Worm (Caenorhabditis elegans) whole organism, mixed stage, embryonic: ENCODE data around the gene R151.8.

Source experiments
- bed-3 ChIP-seq: fragments of 200-800 bp; sonication (Bioruptor generic); optimal IDR thresholded peaks from 3 replicates; lab custom pipeline; 2018; ENCODE audit warnings: mild to moderate bottlenecking, missing genetic modification characterization, moderate library complexity, missing compliant biosample characterization
- elt-1 ChIP-seq: sonication (generic microtip); optimal IDR thresholded peaks from 2 replicates; lab custom pipeline; 2017; ENCODE audit warnings: missing genetic modification characterization, mild to moderate bottlenecking, missing compliant biosample characterization, antibody characterized with exemption, moderate library complexity, borderline replicate concordance; ENCODE audit not compliant: insufficient read depth
- nhr-12 ChIP-seq: fragments of 150-350 bp; optimal IDR thresholded peaks from 2 replicates; lab custom pipeline; 2014; ENCODE audit warnings: missing biosample characterization, missing genetic modification characterization
- nhr-237 ChIP-seq: fragments of 150-350 bp; optimal IDR thresholded peaks from 2 replicates; lab custom pipeline; 2014; ENCODE audit warnings: missing biosample characterization, missing genetic modification characterization
- nhr-76 ChIP-seq: sonication (generic microtip); optimal IDR thresholded peaks from 2 replicates; lab custom pipeline; 2017; ENCODE audit warnings: missing biosample characterization, missing genetic modification characterization
- pha-4 ChIP-seq: fragments of 150-350 bp; optimal IDR thresholded peaks from 2 replicates; lab custom pipeline; 2018; ENCODE audit warnings: missing biosample characterization, missing genetic modification reagents, missing genetic modification characterization
- unc-39 ChIP-seq: fragments of 150-350 bp; optimal IDR thresholded peaks from 2 replicates; lab custom pipeline; 2014; ENCODE audit warnings: missing biosample characterization, missing genetic modification characterization
- unc-62 ChIP-seq: fragments of 150-350 bp; optimal IDR thresholded peaks from 2 replicates; lab custom pipeline; 2014; ENCODE audit warnings: missing biosample characterization, missing genetic modification reagents, missing genetic modification characterization

DNA sequence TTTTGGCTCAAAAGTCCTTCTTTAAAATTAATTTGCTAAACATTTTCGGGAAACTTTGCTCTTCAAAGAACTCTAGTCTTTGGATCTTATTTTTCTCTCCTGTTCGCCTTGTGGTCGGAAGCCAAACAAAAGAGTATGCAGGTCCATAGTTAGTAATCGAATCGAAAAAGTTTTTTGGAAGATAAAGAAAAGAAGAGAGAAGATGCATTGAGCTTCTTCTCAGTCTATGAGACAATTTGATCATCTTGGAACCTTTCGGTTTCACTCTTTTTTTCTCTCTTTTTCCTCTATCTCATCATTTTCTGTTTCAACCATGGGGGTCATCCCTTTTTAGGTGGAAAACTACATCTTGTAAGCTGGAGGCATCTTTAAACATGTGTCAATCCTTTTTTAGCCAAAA is 24.1 kb upstream of the R151.8 start:
- TF ChIP-seq bed-3 (GFP tag; lab: Kevin White, UChicago) (no peak), unc-62 (no peak), nhr-237 (no peak), unc-39 (no peak), elt-1 (tag; lab: Kevin White, UChicago) (no peak), nhr-76 (tag; lab: Kevin White, UChicago) (no peak), nhr-12 (tag; lab: Kevin White, UChicago) (no peak), pha-4 (tag; lab: Kevin White, UChicago) (no peak)
